Fruit fly (Drosophila melanogaster) whole organism, embryonic: ENCODE data around the gene jet.

Experiments
- Abd-B ChIP-seq: fragments of 200-800 bp; sonication (Bioruptor generic); optimal IDR thresholded peaks from 2 replicates; lab custom pipeline; 2018; ENCODE audit warnings: missing biosample characterization, mild to moderate bottlenecking, missing genetic modification characterization, moderate library complexity
- CG10267 ChIP-seq: fragments of 200-800 bp; sonication (Bioruptor generic); optimal IDR thresholded peaks from 2 replicates; lab custom pipeline; 2018; ENCODE audit warnings: missing biosample characterization, mild to moderate bottlenecking, missing genetic modification characterization, moderate library complexity
- CG10565 ChIP-seq: fragments of 200-800 bp; sonication (Bioruptor generic); optimal IDR thresholded peaks from 3 replicates; lab custom pipeline; 2016; ENCODE audit warnings: missing biosample characterization, mild to moderate bottlenecking, missing genetic modification characterization
- CG13287 ChIP-seq: fragments of 200-800 bp; sonication (Bioruptor generic); IDR thresholded peaks from 2 replicates; pipeline ENCODE4 v1.3.6; 2022; ENCODE audit warnings: missing biosample characterization, missing genetic modification characterization; ENCODE audit not compliant: partially characterized antibody
- CG14860 ChIP-seq: fragments of 200-800 bp; sonication (Bioruptor generic); IDR thresholded peaks from 3 replicates; pipeline ENCODE4 v1.3.6; 2022; ENCODE audit warnings: missing biosample characterization, missing genetic modification characterization; ENCODE audit not compliant: partially characterized antibody
- CG2875 ChIP-seq: fragments of 200-800 bp; sonication (Bioruptor generic); optimal IDR thresholded peaks from 2 replicates; lab custom pipeline; 2017; ENCODE audit warnings: missing biosample characterization, mild to moderate bottlenecking, missing genetic modification characterization, missing genetic modification reagents
- CG4617 ChIP-seq: fragments of 200-800 bp; sonication (Bioruptor generic); optimal IDR thresholded peaks from 3 replicates; lab custom pipeline; 2016; ENCODE audit warnings: missing biosample characterization, missing genetic modification characterization, borderline replicate concordance
- CG6765 ChIP-seq: fragments of 200-800 bp; sonication (Bioruptor generic); optimal IDR thresholded peaks from 3 replicates; lab custom pipeline; 2017; ENCODE audit warnings: missing biosample characterization, mild to moderate bottlenecking, missing genetic modification characterization
- CG7556 ChIP-seq: fragments of 200-800 bp; sonication (Bioruptor generic); optimal IDR thresholded peaks from 2 replicates; lab custom pipeline; 2017; ENCODE audit warnings: missing biosample characterization, mild to moderate bottlenecking, missing genetic modification characterization
- CG7963 ChIP-seq: fragments of 200-800 bp; sonication (Bioruptor generic); IDR thresholded peaks from 3 replicates; pipeline ENCODE4 v1.3.6; 2022; ENCODE audit warnings: missing biosample characterization, missing genetic modification characterization; ENCODE audit not compliant: partially characterized antibody
- CG9215 ChIP-seq: fragments of 200-800 bp; sonication (Bioruptor generic); IDR thresholded peaks from 2 replicates; pipeline ENCODE4 v1.3.6; 2022; ENCODE audit warnings: missing biosample characterization, missing genetic modification characterization
- CG9437 ChIP-seq: fragments of 200-800 bp; sonication (Bioruptor generic); optimal IDR thresholded peaks from 2 replicates; lab custom pipeline; 2018; ENCODE audit warnings: missing biosample characterization, mild to moderate bottlenecking, missing genetic modification characterization
- CTCF ChIP-seq: fragments of 200-800 bp; sonication (Bioruptor generic); optimal IDR thresholded peaks from 2 replicates; lab custom pipeline; 2017; ENCODE audit warnings: missing biosample characterization, mild to moderate bottlenecking, missing genetic modification characterization, moderate library complexity
- Camta ChIP-seq: fragments of 200-800 bp; sonication (Bioruptor generic); optimal IDR thresholded peaks from 2 replicates; lab custom pipeline; 2016; ENCODE audit warnings: missing biosample characterization, missing genetic modification characterization
- Dp ChIP-seq: fragments of 200-800 bp; sonication (Bioruptor generic); optimal IDR thresholded peaks from 2 replicates; lab custom pipeline; 2018; ENCODE audit warnings: missing biosample characterization, mild to moderate bottlenecking, missing genetic modification characterization, moderate library complexity
- Drgx ChIP-seq: fragments of 200-800 bp; sonication (Bioruptor generic); IDR thresholded peaks from 2 replicates; pipeline ENCODE4 v1.3.6; 2022; ENCODE audit warnings: missing biosample characterization, missing genetic modification characterization
- GATAe ChIP-seq: fragments of 200-800 bp; sonication (Bioruptor generic); conservative IDR thresholded peaks from 2 replicates; pipeline ENCODE4 v1.3.6; 2022; ENCODE audit warnings: missing biosample characterization, missing genetic modification characterization
- Gsc ChIP-seq: fragments of 200-800 bp; sonication (Bioruptor generic); IDR thresholded peaks from 2 replicates; pipeline ENCODE4 v1.3.6; 2022; ENCODE audit warnings: missing biosample characterization, missing genetic modification characterization
- MBD-R2 ChIP-seq: fragments of 200-800 bp; sonication (Bioruptor generic); IDR thresholded peaks from 2 replicates; pipeline ENCODE4 v1.3.6; 2022; ENCODE audit warnings: missing biosample characterization, missing genetic modification characterization
- MESR4 ChIP-seq: fragments of 200-800 bp; sonication (Bioruptor generic); optimal IDR thresholded peaks from 2 replicates; lab custom pipeline; 2018; ENCODE audit warnings: missing biosample characterization, mild to moderate bottlenecking, missing genetic modification characterization, moderate library complexity
- Myb ChIP-seq: fragments of 200-800 bp; sonication (Bioruptor generic); optimal IDR thresholded peaks from 2 replicates; lab custom pipeline; 2016; ENCODE audit warnings: missing biosample characterization, missing genetic modification characterization
- Nf-YC ChIP-seq: fragments of 200-800 bp; optimal IDR thresholded peaks from 3 replicates; lab custom pipeline; 2019; ENCODE audit warnings: missing biosample characterization, mild to moderate bottlenecking, missing genetic modification characterization, moderate library complexity
- Sin3A ChIP-seq: fragments of >200 bp; optimal IDR thresholded peaks from 2 replicates; lab custom pipeline; 2018
- Sox100B ChIP-seq: fragments of 200-800 bp; sonication (Bioruptor generic); optimal IDR thresholded peaks from 3 replicates; lab custom pipeline; 2018; ENCODE audit warnings: missing biosample characterization, mild to moderate bottlenecking, missing genetic modification characterization
- YL-1 ChIP-seq: fragments of 200-800 bp; sonication (Bioruptor generic); optimal IDR thresholded peaks from 3 replicates; lab custom pipeline; 2017; ENCODE audit warnings: missing biosample characterization, mild to moderate bottlenecking, missing genetic modification characterization
- amos ChIP-seq: fragments of 200-800 bp; sonication (Bioruptor generic); IDR thresholded peaks from 2 replicates; pipeline ENCODE4 v1.3.6; 2022; ENCODE audit warnings: missing biosample characterization, missing genetic modification characterization; ENCODE audit not compliant: partially characterized antibody
- chinmo ChIP-seq: fragments of 200-800 bp; sonication (Bioruptor generic); IDR thresholded peaks from 4 replicates; pipeline ENCODE4 v1.3.6; 2022; ENCODE audit warnings: missing biosample characterization, missing genetic modification characterization; ENCODE audit not compliant: partially characterized antibody
- croc ChIP-seq: fragments of 200-800 bp; sonication (Bioruptor generic); conservative IDR thresholded peaks from 3 replicates; pipeline ENCODE4 v1.3.6; 2022; ENCODE audit warnings: missing biosample characterization, missing genetic modification characterization
- crp ChIP-seq, 2 experiments: fragments of 200-800 bp; sonication (Bioruptor generic); optimal IDR thresholded peaks; 2 replicates in 1 of 2; 3 replicates in 1 of 2; lab custom pipeline; 2017; ENCODE audit warnings: missing biosample characterization in 2 of 2, missing genetic modification characterization in 2 of 2, mild to moderate bottlenecking in 1 of 2, moderate library complexity in 1 of 2
- exex ChIP-seq: fragments of 200-800 bp; sonication (Bioruptor generic); optimal IDR thresholded peaks from 4 replicates; lab custom pipeline; 2018; ENCODE audit warnings: missing biosample characterization, mild to moderate bottlenecking, missing genetic modification characterization, moderate library complexity
- fd96Cb ChIP-seq: fragments of 200-800 bp; sonication (Bioruptor generic); optimal IDR thresholded peaks from 2 replicates; lab custom pipeline; 2018; ENCODE audit warnings: missing biosample characterization, mild to moderate bottlenecking, missing genetic modification characterization, moderate library complexity
- ftz-f1 ChIP-seq: fragments of 200-800 bp; sonication (Bioruptor generic); optimal IDR thresholded peaks from 2 replicates; lab custom pipeline; 2016; ENCODE audit warnings: missing biosample characterization, missing genetic modification characterization
- gcm ChIP-seq: fragments of 200-800 bp; sonication (Bioruptor generic); optimal IDR thresholded peaks from 2 replicates; lab custom pipeline; 2019; ENCODE audit warnings: missing biosample characterization, mild to moderate bottlenecking, missing genetic modification characterization, moderate library complexity
- gfzf ChIP-seq: fragments of 200-800 bp; sonication (Bioruptor generic); optimal IDR thresholded peaks from 2 replicates; lab custom pipeline; 2016; ENCODE audit warnings: missing biosample characterization, mild to moderate bottlenecking, missing genetic modification characterization, moderate library complexity
- inv ChIP-seq: fragments of 200-800 bp; sonication (Bioruptor generic); IDR thresholded peaks from 2 replicates; pipeline ENCODE4 v1.3.6; 2022; ENCODE audit warnings: missing biosample characterization, missing genetic modification characterization; ENCODE audit not compliant: partially characterized antibody
- ken ChIP-seq: fragments of 200-800 bp; sonication (Bioruptor generic); IDR thresholded peaks from 3 replicates; pipeline ENCODE4 v1.3.6; 2022; ENCODE audit warnings: missing biosample characterization, missing genetic modification characterization
- lmd ChIP-seq: fragments of 200-800 bp; sonication (Bioruptor generic); IDR thresholded peaks from 2 replicates; pipeline ENCODE4 v1.3.6; 2022; ENCODE audit warnings: missing biosample characterization, missing genetic modification characterization
- mirr ChIP-seq: fragments of 200-800 bp; sonication (Bioruptor generic); optimal IDR thresholded peaks from 3 replicates; lab custom pipeline; 2018; ENCODE audit warnings: missing biosample characterization, mild to moderate bottlenecking, missing genetic modification characterization
- nmo ChIP-seq: fragments of 200-800 bp; sonication (Bioruptor generic); optimal IDR thresholded peaks from 2 replicates; lab custom pipeline; 2018; ENCODE audit warnings: missing biosample characterization, mild to moderate bottlenecking, missing genetic modification characterization, moderate library complexity
- phol ChIP-seq: fragments of 200-800 bp; sonication (Bioruptor generic); optimal IDR thresholded peaks from 3 replicates; lab custom pipeline; 2018; ENCODE audit warnings: missing biosample characterization, mild to moderate bottlenecking, missing genetic modification characterization, moderate library complexity
- pros ChIP-seq: fragments of 200-800 bp; sonication (Bioruptor generic); optimal IDR thresholded peaks from 3 replicates; lab custom pipeline; 2019; ENCODE audit warnings: missing biosample characterization, mild to moderate bottlenecking, missing genetic modification characterization, moderate library complexity
- pzg ChIP-seq: fragments of 200-800 bp; sonication (Bioruptor generic); optimal IDR thresholded peaks from 3 replicates; lab custom pipeline; 2018; ENCODE audit warnings: missing biosample characterization, mild to moderate bottlenecking, missing genetic modification characterization, moderate library complexity
- row ChIP-seq: fragments of 200-800 bp; sonication (Bioruptor generic); IDR thresholded peaks from 3 replicates; pipeline ENCODE4 v1.3.6; 2022; ENCODE audit warnings: missing biosample characterization, missing genetic modification characterization
- scrt ChIP-seq: fragments of 200-800 bp; sonication (Bioruptor generic); optimal IDR thresholded peaks from 2 replicates; lab custom pipeline; 2018; ENCODE audit warnings: missing biosample characterization, mild to moderate bottlenecking, missing genetic modification characterization, moderate library complexity
- sd ChIP-seq: fragments of 200-800 bp; sonication (Bioruptor generic); optimal IDR thresholded peaks from 3 replicates; lab custom pipeline; 2018; ENCODE audit warnings: missing biosample characterization, mild to moderate bottlenecking, missing genetic modification characterization, moderate library complexity
- sim ChIP-seq: fragments of 200-800 bp; sonication (Bioruptor generic); IDR thresholded peaks from 2 replicates; pipeline ENCODE4 v1.3.6; 2022; ENCODE audit warnings: missing biosample characterization, missing genetic modification characterization
- sug ChIP-seq: fragments of 200-800 bp; optimal IDR thresholded peaks from 2 replicates; lab custom pipeline; 2019; ENCODE audit warnings: missing biosample characterization, mild to moderate bottlenecking, missing genetic modification characterization, moderate library complexity
- zen ChIP-seq: fragments of 200-800 bp; sonication (Bioruptor generic); optimal IDR thresholded peaks from 3 replicates; lab custom pipeline; 2018; ENCODE audit warnings: missing biosample characterization, mild to moderate bottlenecking, missing genetic modification characterization, moderate library complexity

jet gene

DNA sequence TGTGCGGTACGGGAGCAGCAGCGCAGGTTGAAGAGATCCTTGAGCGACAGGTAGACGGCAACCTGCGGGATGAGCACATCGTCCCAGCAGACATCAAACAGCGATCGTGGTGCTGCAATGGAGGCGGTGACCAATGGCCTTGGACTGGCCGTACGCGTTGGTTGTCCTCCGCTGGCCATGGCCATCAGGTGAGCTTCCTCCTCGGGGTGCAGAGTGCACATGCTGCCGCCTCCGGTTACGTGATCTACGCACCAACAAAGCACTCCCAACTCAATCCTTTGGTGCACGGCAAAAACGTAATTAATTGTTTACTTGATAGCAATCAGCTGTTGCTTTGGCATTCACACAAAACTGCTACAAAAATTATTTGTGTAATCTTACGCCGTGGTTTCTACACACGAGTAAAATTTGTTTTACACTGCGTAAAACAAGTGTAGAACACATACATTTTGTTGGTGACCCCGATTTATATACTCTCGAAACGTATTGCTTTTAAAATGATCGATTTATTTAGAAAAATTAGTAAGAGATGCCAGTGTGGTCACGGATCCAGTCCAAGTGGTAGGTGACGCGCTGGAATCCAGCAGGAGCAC, at the start of gene jet (continued):
- TF ChIP-seq amos (GFP tag; lab: Robert Waterston, UW) (peak; percentile 82), CG10565 (no peak), Myb (GFP tag; lab: Kevin White, UChicago) (peak; percentile 8), pzg (GFP tag; lab: Kevin White, UChicago) (peak; percentile 51), nmo (GFP tag; lab: Kevin White, UChicago) (peak; percentile 9), ken (GFP tag; lab: Robert Waterston, UW) (no peak), CG4617 (peak; percentile 53), MESR4 (GFP tag; lab: Kevin White, UChicago) (peak; percentile 65), pros (GFP tag; lab: Kevin White, UChicago) (no peak), inv (GFP tag; lab: Robert Waterston, UW) (0 out of 2 replicates have a peak, but pooled peaks have one; percentile 8), ftz-f1 (GFP tag; lab: Kevin White, UChicago) (peak; percentile 81), fd96Cb (tag; lab: Kevin White, UChicago) (no peak), Dp (GFP tag; lab: Kevin White, UChicago) (peak; percentile 34), CTCF (peak; percentile 57), zen (tag; lab: Kevin White, UChicago) (peak; percentile 22), scrt (peak; percentile 1), Sox100B (GFP tag; lab: Kevin White, UChicago) (no peak), CG2875 (GFP tag; lab: Kevin White, UChicago) (no peak), phol (tag; lab: Kevin White, UChicago) (peak; percentile 28), Gsc (GFP tag; lab: Robert Waterston, UW) (no peak), MBD-R2 (GFP tag; lab: Robert Waterston, UW) (peak; percentile 97), CG13287 (peak; percentile 52; the same call in 1 of the 2 replicates), CG10267 (tag; lab: Kevin White, UChicago) (no peak), chinmo (GFP tag; lab: Robert Waterston, UW) (0 out of 4 replicates have a peak, but pooled peaks have one; percentile 23), YL-1 (GFP tag; lab: Kevin White, UChicago) (peak; percentile 2), lmd (GFP tag; lab: Robert Waterston, UW) (0 out of 2 replicates have a peak, but pooled peaks have one; percentile 5), CG6765 (GFP tag; lab: Kevin White, UChicago) (no peak), row (peak; percentile 19; the same call in 1 of the 3 replicates), Nf-YC (peak; percentile 26), gfzf (GFP tag; lab: Kevin White, UChicago) (peak; percentile 43), croc (GFP tag; lab: Robert Waterston, UW) (no peak), CG7963 (GFP tag; lab: Robert Waterston, UW) (peak; percentile 55; the same call in 1 of the 3 replicates), crp (GFP tag; optimal IDR thresholded peaks at IDR 0.05; lab: Kevin White, UChicago) (peak; percentile 78 to 93)

DNA sequence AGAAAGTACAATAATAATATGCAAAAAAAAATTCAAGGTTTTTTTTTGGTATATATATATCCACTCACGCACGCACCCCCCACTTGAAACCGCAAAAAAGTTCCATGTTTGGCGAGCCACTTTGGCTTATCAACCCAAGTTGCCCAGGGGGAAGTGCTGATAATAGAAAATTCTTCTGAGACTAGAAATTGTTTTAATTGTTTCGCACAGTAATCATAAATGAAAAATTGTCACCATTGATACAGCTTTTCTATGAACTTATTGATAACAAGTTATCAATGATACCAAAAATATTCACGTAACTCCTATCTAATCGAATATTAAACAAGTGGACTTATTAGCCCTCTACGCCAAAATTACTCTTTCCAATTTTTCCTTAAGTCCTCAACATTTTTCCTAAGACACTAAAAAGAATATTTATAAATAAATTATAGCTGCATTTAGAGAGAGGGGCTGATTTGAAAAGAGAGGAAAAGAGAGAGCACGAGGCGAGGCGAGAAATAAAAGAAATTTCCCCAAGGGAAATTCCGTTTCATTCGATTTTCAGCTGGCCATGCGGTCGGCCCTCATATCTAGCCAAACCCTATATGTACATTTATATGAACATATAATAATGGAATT, 49.1 kb upstream of the jet start:
- no peak for TF ChIP-seq sim (GFP tag; lab: Robert Waterston, UW)
- no peak for TF ChIP-seq CG14860
- TF ChIP-seq pros (GFP tag; lab: Kevin White, UChicago): peak; percentile 51
- no peak for TF ChIP-seq Drgx (GFP tag; lab: Robert Waterston, UW)
- TF ChIP-seq sd (tag; lab: Kevin White, UChicago): peak; percentile 63
- TF ChIP-seq gcm (GFP tag; lab: Kevin White, UChicago): peak; percentile 46
- peak; percentile 47 for TF ChIP-seq mirr (GFP tag; lab: Kevin White, UChicago)
- 0 out of 2 replicates have a peak, but pooled peaks have one; percentile 29 for TF ChIP-seq GATAe (GFP tag; lab: Robert Waterston, UW)
- TF ChIP-seq sug: peak; percentile 40
- no peak for TF ChIP-seq Abd-B (GFP tag; lab: Kevin White, UChicago)
- no peak for TF ChIP-seq inv (GFP tag; lab: Robert Waterston, UW)
- peak; percentile 95 for TF ChIP-seq exex (tag; lab: Kevin White, UChicago)
- TF ChIP-seq CG9215 (GFP tag; lab: Robert Waterston, UW): no peak
- TF ChIP-seq CG7556 (GFP tag; lab: Kevin White, UChicago): no peak
- TF ChIP-seq CG9437 (GFP tag; lab: Kevin White, UChicago): no peak
- TF ChIP-seq Camta (GFP tag; lab: Kevin White, UChicago): no peak
- TF ChIP-seq Sin3A (lab: Kevin White, UChicago): no peak
